Worm (Caenorhabditis elegans) whole organism, L1 larva: ENCODE measurements around the gene T24C4.5.

Experiments
- egl-27 ChIP-seq, 2 experiments: fragments of 150-350 bp in 1 of 2; sonication (generic microtip); optimal IDR thresholded peaks; 3 replicates each; lab custom pipeline; 2017 to 2018; ENCODE audit warnings: missing biosample characterization in 2 of 2, missing genetic modification characterization in 2 of 2, missing genetic modification reagents in 2 of 2
- lin-15B ChIP-seq: fragments of 150-350 bp; sonication (generic microtip); optimal IDR thresholded peaks from 3 replicates; lab custom pipeline; 2014; ENCODE audit warnings: missing biosample characterization, missing genetic modification characterization
- mdl-1 ChIP-seq, 2 experiments: fragments of 150-350 bp; optimal IDR thresholded peaks; 2 replicates each; lab custom pipeline; 2014 to 2017; ENCODE audit warnings: missing biosample characterization in 2 of 2, missing genetic modification characterization in 2 of 2, inconsistent platforms in 1 of 2
- snpc-4 ChIP-seq: fragments of 150-350 bp; optimal IDR thresholded peaks from 2 replicates; lab custom pipeline; 2014; ENCODE audit warnings: missing biosample characterization, missing genetic modification characterization

DNA sequence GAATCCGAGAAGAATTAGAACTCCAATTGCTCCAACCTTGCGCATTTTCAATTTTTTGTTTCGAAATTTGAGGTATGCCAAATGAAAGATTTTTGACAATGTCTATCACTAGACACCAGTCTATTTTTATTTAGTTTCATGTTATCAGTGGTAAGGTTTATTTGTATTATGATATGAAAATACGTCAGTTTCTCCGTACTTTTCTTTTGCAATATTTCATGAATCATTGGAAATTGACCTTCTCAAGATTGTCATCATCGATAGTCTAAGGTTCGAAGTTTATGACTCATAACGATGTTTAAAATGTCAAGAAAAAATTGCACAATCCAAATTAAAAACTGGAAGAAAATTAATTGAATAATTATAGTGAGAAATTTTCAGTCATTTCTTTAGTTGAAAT lies 6.1 kb downstream of the T24C4.5 start, which contains the start of gene clc-19:
- TF ChIP-seq egl-27 (tag; optimal IDR thresholded peaks at IDR 0.05; lab: Kevin White, UChicago), result no peak
- no peak for TF ChIP-seq mdl-1 (tag; optimal IDR thresholded peaks at IDR 0.05; lab: Kevin White, UChicago)
- TF ChIP-seq lin-15B (tag; lab: Kevin White, UChicago), result no peak
- no peak for TF ChIP-seq snpc-4 (tag; lab: Kevin White, UChicago)
